Worm (Caenorhabditis elegans) whole organism, young adult: ENCODE results near the gene F35F10.1.

Experiments used
- F22D6.2 ChIP-seq: sonication (generic microtip); optimal IDR thresholded peaks from 2 replicates; lab custom pipeline; 2016; ENCODE audit warnings: mild to moderate bottlenecking, missing genetic modification characterization, missing compliant biosample characterization
- F23B12.7 ChIP-seq: sonication (generic microtip); optimal IDR thresholded peaks from 2 replicates; lab custom pipeline; 2017; ENCODE audit warnings: missing genetic modification characterization, mild to moderate bottlenecking, missing compliant biosample characterization, antibody characterized with exemption, moderate library complexity; ENCODE audit not compliant: insufficient read depth
- F37B4.10 ChIP-seq: fragments of 200-800 bp; sonication (Bioruptor generic); IDR thresholded peaks from 2 replicates; pipeline ENCODE4 v1.3.6; 2022; ENCODE audit warnings: missing genetic modification characterization, missing compliant biosample characterization
- F39B2.1 ChIP-seq: fragments of 200-800 bp; sonication (Bioruptor generic); IDR thresholded peaks from 2 replicates; pipeline ENCODE4 v1.3.6; 2022; ENCODE audit warnings: missing genetic modification reagents, missing genetic modification characterization, missing compliant biosample characterization
- F49E8.2 ChIP-seq: sonication (generic microtip); optimal IDR thresholded peaks from 3 replicates; lab custom pipeline; 2017; ENCODE audit warnings: missing genetic modification characterization, mild to moderate bottlenecking, missing compliant biosample characterization, antibody characterized with exemption, moderate library complexity; ENCODE audit not compliant: insufficient read depth
- F52B5.7 ChIP-seq: sonication (generic microtip); optimal IDR thresholded peaks from 2 replicates; lab custom pipeline; 2016; ENCODE audit warnings: mild to moderate bottlenecking, missing genetic modification characterization, missing compliant biosample characterization
- F55B11.4 ChIP-seq: sonication (generic microtip); optimal IDR thresholded peaks from 2 replicates; lab custom pipeline; 2016; ENCODE audit warnings: missing compliant biosample characterization, missing genetic modification characterization, borderline replicate concordance; ENCODE audit not compliant: insufficient read depth
- K11D2.4 ChIP-seq: fragments of 200-800 bp; sonication (Bioruptor generic); IDR thresholded peaks from 2 replicates; pipeline ENCODE4 v1.3.6; 2022; ENCODE audit warnings: missing genetic modification reagents, missing genetic modification characterization, missing compliant biosample characterization
- K12H6.12 ChIP-seq: fragments of 200-800 bp; sonication (Bioruptor generic); optimal IDR thresholded peaks from 2 replicates; lab custom pipeline; 2018; ENCODE audit warnings: mild to moderate bottlenecking, missing genetic modification characterization, missing compliant biosample characterization
- T26A5.8 ChIP-seq: sonication (generic microtip); optimal IDR thresholded peaks from 2 replicates; lab custom pipeline; 2016; ENCODE audit warnings: missing genetic modification characterization, missing compliant biosample characterization
- Y79H2A.3 ChIP-seq: fragments of 200-800 bp; sonication (Bioruptor generic); conservative IDR thresholded peaks from 2 replicates; pipeline ENCODE4 v1.3.6; 2022; ENCODE audit warnings: missing genetic modification reagents, missing genetic modification characterization, missing compliant biosample characterization
- ama-1 ChIP-seq, 3 experiments: fragments of 150-350 bp in 1 of 3; sonication (generic microtip) in 2 of 3; optimal IDR thresholded peaks; 2 replicates each; lab custom pipeline; 2014 to 2018; ENCODE audit warnings: missing biosample characterization in 2 of 3, missing genetic modification characterization in 2 of 3, missing genetic modification reagents in 2 of 3
- aptf-2 ChIP-seq: fragments of 200-800 bp; sonication (Bioruptor generic); conservative IDR thresholded peaks from 2 replicates; pipeline ENCODE4 v1.3.6; 2022; ENCODE audit warnings: missing genetic modification reagents, missing genetic modification characterization, missing compliant biosample characterization
- attf-3 ChIP-seq: fragments of 200-800 bp; sonication (Bioruptor generic); conservative IDR thresholded peaks from 2 replicates; pipeline ENCODE4 v1.3.6; 2022; ENCODE audit warnings: missing genetic modification reagents, missing genetic modification characterization, missing compliant biosample characterization
- attf-5 ChIP-seq: fragments of 200-800 bp; sonication (Bioruptor generic); optimal IDR thresholded peaks from 2 replicates; lab custom pipeline; 2018; ENCODE audit warnings: mild to moderate bottlenecking, missing genetic modification characterization, missing compliant biosample characterization
- bed-1 ChIP-seq: fragments of 200-800 bp; sonication (Bioruptor generic); IDR thresholded peaks from 2 replicates; pipeline ENCODE4 v1.3.6; 2022; ENCODE audit warnings: missing genetic modification reagents, missing genetic modification characterization, missing compliant biosample characterization
- ceh-100 ChIP-seq: fragments of 200-800 bp; sonication (Bioruptor generic); IDR thresholded peaks from 2 replicates; pipeline ENCODE4 v1.3.6; 2022; ENCODE audit warnings: missing genetic modification reagents, missing genetic modification characterization, missing compliant biosample characterization
- efl-1 ChIP-seq: fragments of 150-350 bp; optimal IDR thresholded peaks from 2 replicates; lab custom pipeline; 2014; ENCODE audit warnings: missing biosample characterization, missing genetic modification reagents, missing genetic modification characterization
- lag-1 ChIP-seq: fragments of 200-800 bp; sonication (Bioruptor generic); IDR thresholded peaks from 2 replicates; pipeline ENCODE4 v1.3.6; 2022; ENCODE audit warnings: missing genetic modification reagents, missing genetic modification characterization, missing compliant biosample characterization
- let-607 ChIP-seq, 2 experiments: fragments of 200-800 bp in 1 of 2; sonication (Bioruptor generic) in 1 of 2; sonication (generic microtip) in 1 of 2; optimal IDR thresholded peaks; 2 replicates each; lab custom pipeline; 2016 to 2018; ENCODE audit warnings: mild to moderate bottlenecking in 2 of 2, missing compliant biosample characterization in 2 of 2, missing genetic modification characterization in 2 of 2, moderate library complexity in 2 of 2, missing genotype in 1 of 2
- lin-26 ChIP-seq: fragments of 200-800 bp; sonication (Bioruptor generic); IDR thresholded peaks from 2 replicates; pipeline ENCODE4 v1.3.6; 2022; ENCODE audit warnings: missing genetic modification reagents, missing genetic modification characterization, missing compliant biosample characterization
- lin-35 ChIP-seq, 3 experiments: fragments of 150-350 bp in 2 of 3; sonication (generic microtip) in 1 of 3; optimal IDR thresholded peaks; 2 replicates each; lab custom pipeline; 2014 to 2018; ENCODE audit warnings: missing biosample characterization in 3 of 3, missing genetic modification characterization in 3 of 3, missing genetic modification reagents in 3 of 3
- lin-54 ChIP-seq: fragments of 200-800 bp; sonication (Bioruptor generic); optimal IDR thresholded peaks from 2 replicates; lab custom pipeline; 2018; ENCODE audit warnings: mild to moderate bottlenecking, missing genetic modification characterization, missing compliant biosample characterization
- lsl-1 ChIP-seq: fragments of 200-800 bp; sonication (Bioruptor generic); optimal IDR thresholded peaks from 2 replicates; lab custom pipeline; 2018; ENCODE audit warnings: mild to moderate bottlenecking, missing genetic modification characterization, moderate library complexity, missing compliant biosample characterization
- madf-10 ChIP-seq: sonication (generic microtip); optimal IDR thresholded peaks from 2 replicates; lab custom pipeline; 2016; ENCODE audit warnings: mild to moderate bottlenecking, missing genetic modification characterization, missing compliant biosample characterization
- madf-3 ChIP-seq: fragments of 200-800 bp; sonication (Bioruptor generic); IDR thresholded peaks from 2 replicates; pipeline ENCODE4 v1.3.6; 2022; ENCODE audit warnings: missing genetic modification reagents, missing genetic modification characterization, missing compliant biosample characterization
- madf-6 ChIP-seq: fragments of 200-800 bp; sonication (Bioruptor generic); IDR thresholded peaks from 2 replicates; pipeline ENCODE4 v1.3.6; 2022; ENCODE audit warnings: missing genetic modification reagents, missing genetic modification characterization, missing compliant biosample characterization
- mel-28 ChIP-seq: sonication (generic microtip); optimal IDR thresholded peaks from 2 replicates; lab custom pipeline; 2016; ENCODE audit warnings: borderline replicate concordance, mild to moderate bottlenecking, missing genetic modification characterization, missing compliant biosample characterization
- mes-4 ChIP-seq: sonication (generic microtip); optimal IDR thresholded peaks from 2 replicates; lab custom pipeline; 2016; ENCODE audit warnings: missing genotype, missing genetic modification characterization, missing compliant biosample characterization
- nhr-120 ChIP-seq: fragments of 200-800 bp; sonication (Bioruptor generic); IDR thresholded peaks from 2 replicates; pipeline ENCODE4 v1.3.6; 2022; ENCODE audit warnings: missing genetic modification characterization, missing compliant biosample characterization
- snpc-3.4 ChIP-seq: sonication (generic microtip); optimal IDR thresholded peaks from 2 replicates; lab custom pipeline; 2017; ENCODE audit warnings: missing genetic modification characterization, mild to moderate bottlenecking, missing compliant biosample characterization, antibody characterized with exemption, moderate library complexity, missing genotype, missing genetic modification reagents
- snpc-4 ChIP-seq, 5 experiments: fragments of 150-350 bp in 1 of 5; sonication (generic microtip) in 4 of 5; optimal IDR thresholded peaks; 2 replicates each; lab custom pipeline; 2014 to 2018; ENCODE audit warnings: missing genetic modification characterization in 5 of 5, missing biosample characterization in 3 of 5, antibody characterized with exemption in 2 of 5, mild to moderate bottlenecking in 2 of 5, missing compliant biosample characterization in 2 of 5, missing genotype in 2 of 5, moderate library complexity in 2 of 5, missing genetic modification reagents in 1 of 5
- sptf-2 ChIP-seq: fragments of 200-800 bp; sonication (Bioruptor generic); optimal IDR thresholded peaks from 2 replicates; lab custom pipeline; 2018; ENCODE audit warnings: mild to moderate bottlenecking, missing genetic modification characterization, missing compliant biosample characterization
- tbp1 ChIP-seq: fragments of 200-800 bp; sonication (Bioruptor generic); optimal IDR thresholded peaks from 2 replicates; lab custom pipeline; 2018; ENCODE audit warnings: mild to moderate bottlenecking, missing genetic modification characterization, missing compliant biosample characterization
- tbx-9 ChIP-seq: sonication (generic microtip); optimal IDR thresholded peaks from 2 replicates; lab custom pipeline; 2016; ENCODE audit warnings: borderline replicate concordance, missing genetic modification characterization, inconsistent platforms, missing compliant biosample characterization
- tlf-1 ChIP-seq: fragments of 200-800 bp; sonication (Bioruptor generic); optimal IDR thresholded peaks from 2 replicates; lab custom pipeline; 2018; ENCODE audit warnings: mild to moderate bottlenecking, missing genetic modification characterization, missing compliant biosample characterization
- unc-130 ChIP-seq: sonication (generic microtip); optimal IDR thresholded peaks from 2 replicates; lab custom pipeline; 2016; ENCODE audit warnings: missing genetic modification reagents, missing genetic modification characterization, missing compliant biosample characterization
- xnd-1 ChIP-seq: sonication (generic microtip); optimal IDR thresholded peaks from 2 replicates; lab custom pipeline; 2016; ENCODE audit warnings: missing genotype, missing genetic modification reagents, missing genetic modification characterization, missing compliant biosample characterization
- zim-3 ChIP-seq: sonication (generic microtip); optimal IDR thresholded peaks from 2 replicates; lab custom pipeline; 2017; ENCODE audit warnings: mild to moderate bottlenecking, missing genetic modification characterization, moderate library complexity, missing compliant biosample characterization
- ztf-28 ChIP-seq: fragments of 200-800 bp; sonication (Bioruptor generic); IDR thresholded peaks from 2 replicates; pipeline ENCODE4 v1.3.6; 2022; ENCODE audit warnings: missing genetic modification reagents, missing genetic modification characterization, missing compliant biosample characterization

The F35F10.1 gene

DNA sequence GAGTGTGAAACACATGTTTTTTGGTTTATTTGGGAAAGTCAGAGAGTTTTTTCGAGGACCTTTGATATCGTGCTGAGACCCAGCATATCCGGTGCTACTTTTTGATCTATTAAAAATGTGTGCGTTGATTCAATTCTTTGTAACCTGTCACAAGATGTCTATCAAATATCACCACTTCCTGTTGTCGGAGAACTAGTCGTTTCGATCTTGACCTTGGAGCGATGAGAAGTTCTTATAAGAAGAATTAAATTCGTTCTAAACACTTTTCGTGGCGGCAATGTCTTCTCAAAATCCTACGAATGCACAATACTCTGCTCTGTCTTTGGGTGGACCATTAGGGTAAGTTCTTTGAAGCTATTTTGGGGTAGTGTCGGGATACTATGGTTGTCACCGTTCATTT is at the start of gene F35F10.1:
F35F10.1 (plus strand) TSS at position 200 of the 400 bp plus-strand sequence.
- no peak for TF ChIP-seq attf-5
- TF ChIP-seq bed-1 (GFP tag; lab: Robert Waterston, UW) = 0 out of 2 replicates have a peak, but pooled peaks have one; percentile 84
- no peak for TF ChIP-seq tlf-1 (GFP tag; lab: Kevin White, UChicago)
- TF ChIP-seq madf-3 (GFP tag; lab: Robert Waterston, UW) = 0 out of 2 replicates have a peak, but pooled peaks have one; percentile 50
- TF ChIP-seq F55B11.4 = no peak
- TF ChIP-seq F52B5.7 (tag; lab: Kevin White, UChicago) = no peak
- TF ChIP-seq mel-28 (tag; lab: Kevin White, UChicago) = no peak
- TF ChIP-seq T26A5.8 (tag; lab: Kevin White, UChicago) = no peak

DNA sequence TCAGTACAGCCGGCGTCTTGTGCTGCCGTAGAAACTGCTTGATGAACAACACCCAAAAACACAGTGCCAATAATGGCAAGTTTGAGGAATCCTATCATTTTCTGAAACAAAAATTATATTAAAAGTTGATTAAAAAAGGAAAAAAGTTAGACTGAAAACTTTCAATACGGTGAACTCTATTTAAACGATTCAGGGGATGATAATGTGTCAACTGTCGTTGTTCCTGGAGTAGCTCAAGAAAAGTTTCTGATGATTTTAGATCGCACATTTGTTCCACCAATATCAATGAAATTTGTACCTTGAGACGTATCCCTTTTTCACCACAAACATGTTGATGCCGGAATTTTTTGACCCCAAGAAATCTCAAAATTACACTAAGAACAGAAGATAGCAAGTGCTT is 48.2 kb upstream of the F35F10.1 start, which contains the start of gene T28A11.18:
T28A11.18 (minus strand) TSS at position 101 of the 400 bp plus-strand sequence.
- no peak for TF ChIP-seq attf-3 (GFP tag; lab: Robert Waterston, UW)
- no peak for TF ChIP-seq madf-6
- no peak for TF ChIP-seq F37B4.10 (GFP tag; lab: Robert Waterston, UW)
- TF ChIP-seq lin-26 (GFP tag; lab: Robert Waterston, UW) = no peak
- TF ChIP-seq Y79H2A.3 (GFP tag; lab: Robert Waterston, UW) = no peak
- no peak for TF ChIP-seq let-607 (tag; optimal IDR thresholded peaks at IDR 0.05; lab: Kevin White, UChicago)
- no peak for TF ChIP-seq F39B2.1 (GFP tag; lab: Robert Waterston, UW)
- TF ChIP-seq aptf-2 = no peak
- no peak for TF ChIP-seq xnd-1 (tag; lab: Kevin White, UChicago)
- no peak for TF ChIP-seq ceh-100 (GFP tag; lab: Robert Waterston, UW)
- TF ChIP-seq nhr-120 (GFP tag; lab: Robert Waterston, UW) = no peak
- no peak for TF ChIP-seq K11D2.4 (GFP tag; lab: Robert Waterston, UW)
- TF ChIP-seq F22D6.2 (tag; lab: Kevin White, UChicago) = no peak

ce11 chrV:3269407-3269806 is 46.7 kb upstream of the F35F10.1 start, which contains the start of gene T28A11.19:
Gene T28A11.19, minus strand, starts transcription at chrV:3269514.
- no peak for TF ChIP-seq F39B2.1 (GFP tag; lab: Robert Waterston, UW)
- no peak for TF ChIP-seq K11D2.4 (GFP tag; lab: Robert Waterston, UW)
- no peak for TF ChIP-seq ceh-100 (GFP tag; lab: Robert Waterston, UW)
- no peak for TF ChIP-seq F55B11.4
- no peak for TF ChIP-seq attf-3 (GFP tag; lab: Robert Waterston, UW)
- no peak for TF ChIP-seq snpc-3.4 (tag; lab: Kevin White, UChicago)
- TF ChIP-seq F22D6.2 (tag; lab: Kevin White, UChicago) = no peak
- no peak for TF ChIP-seq F37B4.10 (GFP tag; lab: Robert Waterston, UW)
- TF ChIP-seq unc-130 (GFP tag; lab: Kevin White, UChicago) = no peak
- no peak for TF ChIP-seq efl-1
- TF ChIP-seq attf-5 = no peak
- TF ChIP-seq zim-3 (tag; lab: Kevin White, UChicago) = no peak
- TF ChIP-seq mel-28 (tag; lab: Kevin White, UChicago) = no peak
- no peak for TF ChIP-seq sptf-2
- no peak for TF ChIP-seq ama-1 (optimal IDR thresholded peaks at IDR 0.05; lab: Kevin White, UChicago)
- no peak for TF ChIP-seq ama-1 (GFP tag; optimal IDR thresholded peaks at IDR 0.05; lab: Kevin White, UChicago)
- TF ChIP-seq lin-35 (GFP tag; optimal IDR thresholded peaks at IDR 0.05; lab: Kevin White, UChicago) = no peak
- TF ChIP-seq tbp1 (GFP tag; lab: Kevin White, UChicago) = no peak
- no peak for TF ChIP-seq ztf-28 (GFP tag; lab: Robert Waterston, UW)
- TF ChIP-seq lsl-1 (GFP tag; lab: Kevin White, UChicago) = no peak
- TF ChIP-seq, all 124 proteins: peak for 0

DNA sequence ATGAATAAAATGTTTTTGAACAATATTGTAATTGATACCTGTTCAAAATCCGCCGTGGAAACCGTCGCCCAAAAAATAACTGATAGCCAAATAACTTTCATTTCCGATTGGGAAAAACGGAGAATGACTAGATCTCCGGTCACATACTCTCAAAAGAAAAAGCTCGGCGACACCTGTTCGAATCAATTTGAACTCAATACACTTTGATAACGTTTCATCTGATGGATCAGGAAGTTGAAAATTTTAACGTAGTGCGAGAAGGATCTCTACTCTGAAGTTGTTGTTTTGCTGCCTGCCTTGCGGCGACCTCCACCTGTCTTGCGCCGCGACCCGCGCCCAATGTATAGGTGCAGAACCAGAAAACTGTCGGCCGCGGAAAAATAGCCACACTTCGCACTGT is 43.0 kb upstream of the F35F10.1 start, which contains the start of gene T28A11.20:
T28A11.20 (minus strand) TSS at position 101 of the 400 bp plus-strand sequence.
- no peak for TF ChIP-seq F49E8.2 (tag; lab: Kevin White, UChicago)
- TF ChIP-seq snpc-4 (GFP tag; optimal IDR thresholded peaks at IDR 0.05; lab: Kevin White, UChicago) = no peak
- no peak for TF ChIP-seq snpc-4 (tag; optimal IDR thresholded peaks at IDR 0.05; lab: Kevin White, UChicago)
- TF ChIP-seq mes-4 (tag; lab: Kevin White, UChicago) = no peak
- no peak for TF ChIP-seq tlf-1 (GFP tag; lab: Kevin White, UChicago)
- TF ChIP-seq T26A5.8 (tag; lab: Kevin White, UChicago) = no peak
- TF ChIP-seq zim-3 (tag; lab: Kevin White, UChicago) = no peak
- TF ChIP-seq Y79H2A.3 (GFP tag; lab: Robert Waterston, UW) = no peak
- no peak for TF ChIP-seq lag-1
- no peak for TF ChIP-seq lin-54 (GFP tag; lab: Kevin White, UChicago)
- no peak for TF ChIP-seq K12H6.12
- TF ChIP-seq madf-3 (GFP tag; lab: Robert Waterston, UW) = no peak
- no peak for TF ChIP-seq ztf-28 (GFP tag; lab: Robert Waterston, UW)
- TF ChIP-seq tbx-9 (tag; lab: Kevin White, UChicago) = no peak
- no peak for TF ChIP-seq madf-10 (tag; lab: Kevin White, UChicago)
- TF ChIP-seq F23B12.7 (tag; lab: Kevin White, UChicago) = no peak
- TF ChIP-seq lsl-1 (GFP tag; lab: Kevin White, UChicago) = no peak
